Worm (Caenorhabditis elegans) whole organism, L4/young adult: ENCODE data around the gene D2045.7.

Source experiments
- W03F9.2 ChIP-seq: fragments of 150-350 bp; optimal IDR thresholded peaks from 2 replicates; lab custom pipeline; 2014; ENCODE audit warnings: missing biosample characterization, missing genetic modification characterization
- dao-5 ChIP-seq: sonication (generic microtip); optimal IDR thresholded peaks from 2 replicates; lab custom pipeline; 2016; ENCODE audit warnings: missing genotype, missing genetic modification characterization, moderate library complexity, missing compliant biosample characterization
- him-1 ChIP-seq: sonication (generic microtip); optimal IDR thresholded peaks from 2 replicates; lab custom pipeline; 2016; ENCODE audit warnings: missing genotype, missing genetic modification reagents, missing genetic modification characterization, missing compliant biosample characterization

- TF ChIP-seq dao-5 = no peak
- no peak for TF ChIP-seq W03F9.2
- TF ChIP-seq him-1 (tag; lab: Kevin White, UChicago) = no peak
Observed at ce11 chrIII:10488052-10488451, 8.8 kb downstream of the D2045.7 start, which contains the start of gene ptr-25.
